Worm (Caenorhabditis elegans): Measurements from ENCODE around the gene C16C10.2.

Gene C16C10.2

DNA sequence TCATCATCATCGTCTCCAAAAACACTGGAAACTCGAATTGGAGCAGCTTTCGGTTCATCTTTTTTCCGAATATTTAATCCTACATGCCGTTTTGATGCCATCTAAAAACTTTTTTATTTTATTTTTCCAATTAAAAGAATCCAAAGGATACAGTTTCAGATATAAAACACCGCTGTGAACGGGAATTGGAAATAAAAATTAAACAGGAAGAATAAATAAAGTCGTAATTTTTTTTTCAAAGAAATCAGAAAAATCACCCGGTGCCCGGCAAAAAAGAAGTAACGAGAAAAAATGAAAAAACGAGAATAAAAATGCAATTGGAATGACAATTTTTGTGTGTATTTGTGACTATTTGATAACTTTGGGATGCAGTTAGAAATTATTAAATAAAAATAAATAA, 9.8 kb downstream of the C16C10.2 start, which contains the start of gene ccdc-55:
Gene ccdc-55 (minus strand): TSS at position 101 of the 400 bp plus-strand sequence.
- no peak for TF ChIP-seq tbx-11 (GFP tag; IDR thresholded peaks at IDR 0.05)
- no peak for TF ChIP-seq scrt-1 (GFP tag; IDR thresholded peaks at IDR 0.05)
- no peak for TF ChIP-seq hmg-4 (GFP tag; optimal IDR thresholded peaks at IDR 0.05)
- no peak for TF ChIP-seq B0310.2 (tag; optimal IDR thresholded peaks at IDR 0.05)
- TF ChIP-seq hmbx-1 (tag; optimal IDR thresholded peaks at IDR 0.05) = no peak
- no peak for TF ChIP-seq tbx-37 (GFP tag; conservative IDR thresholded peaks at IDR 0.05)
- TF ChIP-seq sea-1 (GFP tag; conservative IDR thresholded peaks at IDR 0.05) = no peak
- no peak for TF ChIP-seq hnd-1 (tag; optimal IDR thresholded peaks at IDR 0.05)
- TF ChIP-seq ets-7 (tag; optimal IDR thresholded peaks at IDR 0.05) = no peak
- no peak for TF ChIP-seq F13C5.2 (tag; optimal IDR thresholded peaks at IDR 0.05)
- no peak for TF ChIP-seq tra-4 (tag; optimal IDR thresholded peaks at IDR 0.05)
- TF ChIP-seq pes-1 (GFP tag; IDR thresholded peaks at IDR 0.05) = no peak

DNA sequence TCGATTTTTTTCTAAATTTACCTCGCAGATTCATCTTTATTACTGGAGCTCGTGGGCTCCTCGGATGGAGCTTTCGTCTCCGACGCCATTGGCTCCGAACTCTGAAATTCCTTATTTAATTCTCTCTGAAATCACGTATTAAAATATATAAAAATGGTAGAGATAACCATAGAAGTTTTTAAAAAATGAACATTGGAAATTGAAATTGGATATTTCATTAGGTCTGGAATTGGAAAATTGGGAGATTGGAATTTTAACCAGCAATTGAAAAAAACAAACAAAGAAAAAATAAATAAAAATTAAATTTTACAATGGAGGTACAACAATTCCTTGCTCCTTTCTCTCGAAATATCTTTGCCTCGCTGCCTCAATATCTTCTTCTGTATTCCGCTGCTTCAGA, 11.7 kb downstream of the C16C10.2 start, which contains the start of gene rnf-5:
Gene rnf-5 (minus strand): TSS at position 101 of the 400 bp plus-strand sequence.
- TF ChIP-seq hmbx-1 (tag; optimal IDR thresholded peaks at IDR 0.05) = no peak
- TF ChIP-seq pes-1 (GFP tag; IDR thresholded peaks at IDR 0.05) = no peak
- no peak for TF ChIP-seq B0310.2 (tag; optimal IDR thresholded peaks at IDR 0.05)
- no peak for TF ChIP-seq flt-1 (GFP tag; IDR thresholded peaks at IDR 0.05)
- no peak for TF ChIP-seq ceh-36 (tag; optimal IDR thresholded peaks at IDR 0.05)
- no peak for TF ChIP-seq hnd-1 (tag; optimal IDR thresholded peaks at IDR 0.05)
- TF ChIP-seq scrt-1 (GFP tag; IDR thresholded peaks at IDR 0.05) = no peak

DNA sequence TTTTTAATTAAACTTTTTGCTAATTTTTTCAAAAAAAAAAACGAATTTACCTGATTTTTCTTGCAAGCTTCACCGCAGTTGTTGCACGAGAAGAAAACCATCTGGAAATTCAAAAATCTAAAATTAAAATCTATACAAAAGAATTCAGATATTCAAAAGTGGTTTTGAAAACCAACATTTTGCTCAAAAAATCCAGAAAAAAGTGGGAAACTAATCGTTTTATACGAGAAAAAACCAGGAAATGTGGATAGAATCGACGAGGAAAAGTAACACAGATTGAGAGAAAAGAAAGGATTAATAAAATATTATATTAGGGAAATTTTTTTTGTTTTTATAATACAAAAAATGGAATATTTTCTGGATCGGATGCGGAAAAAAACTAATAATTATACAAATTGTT, 14.4 kb downstream of the C16C10.2 start, which contains the start of gene C16C10.8:
Gene C16C10.8 (minus strand): TSS at position 101 of the 400 bp plus-strand sequence.
- no peak for TF ChIP-seq flt-1 (GFP tag; IDR thresholded peaks at IDR 0.05)
- no peak for TF ChIP-seq hnd-1 (tag; optimal IDR thresholded peaks at IDR 0.05)
- TF ChIP-seq ceh-13 (GFP tag; optimal IDR thresholded peaks at IDR 0.05) = no peak
- no peak for TF ChIP-seq tbx-11 (GFP tag; IDR thresholded peaks at IDR 0.05)
- TF ChIP-seq ets-7 (tag; optimal IDR thresholded peaks at IDR 0.05) = no peak
- no peak for TF ChIP-seq aly-1 (tag; optimal IDR thresholded peaks at IDR 0.05)
- no peak for TF ChIP-seq pes-1 (GFP tag; IDR thresholded peaks at IDR 0.05)
- TF ChIP-seq F13C5.2 (tag; optimal IDR thresholded peaks at IDR 0.05) = no peak
- TF ChIP-seq ceh-36 (tag; optimal IDR thresholded peaks at IDR 0.05) = no peak
- no peak for TF ChIP-seq tra-4 (tag; optimal IDR thresholded peaks at IDR 0.05)
- TF ChIP-seq hmg-4 (GFP tag; optimal IDR thresholded peaks at IDR 0.05) = no peak
- TF ChIP-seq tbx-37 (GFP tag; conservative IDR thresholded peaks at IDR 0.05) = no peak
- no peak for TF ChIP-seq hmbx-1 (tag; optimal IDR thresholded peaks at IDR 0.05)
- no peak for TF ChIP-seq sea-1 (GFP tag; conservative IDR thresholded peaks at IDR 0.05)

DNA sequence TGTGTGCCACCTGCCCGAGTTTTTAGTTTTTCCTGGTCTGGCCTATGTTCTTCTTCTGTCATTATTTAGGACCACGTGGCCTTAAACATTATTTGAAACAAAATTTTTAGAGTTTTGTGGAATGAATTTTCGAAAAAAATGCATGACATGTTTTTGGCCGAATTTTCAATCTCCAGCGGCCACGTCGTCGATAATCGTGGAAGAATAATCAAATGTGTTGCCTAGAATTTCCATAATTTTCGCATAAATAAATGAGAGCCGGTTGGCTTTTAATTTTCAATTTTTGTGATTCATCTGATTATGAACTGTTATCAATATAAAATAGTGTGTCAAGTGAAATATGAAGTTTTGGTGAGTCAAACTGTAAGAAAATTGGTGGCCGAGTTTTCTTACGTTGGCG, 17.5 kb downstream of the C16C10.2 start, which contains the start of gene C01G12.16:
Gene C01G12.16 (plus strand): TSS at position 301 of the 400 bp plus-strand sequence.
- TF ChIP-seq B0310.2 (tag; optimal IDR thresholded peaks at IDR 0.05) = no peak
- no peak for TF ChIP-seq ceh-13 (GFP tag; optimal IDR thresholded peaks at IDR 0.05)
- TF ChIP-seq pes-1 (GFP tag; IDR thresholded peaks at IDR 0.05) = no peak
- no peak for TF ChIP-seq hmbx-1 (tag; optimal IDR thresholded peaks at IDR 0.05)
- TF ChIP-seq F13C5.2 (tag; optimal IDR thresholded peaks at IDR 0.05) = no peak
- TF ChIP-seq hmg-4 (GFP tag; optimal IDR thresholded peaks at IDR 0.05) = no peak
- TF ChIP-seq aly-1 (tag; optimal IDR thresholded peaks at IDR 0.05) = no peak
- TF ChIP-seq flt-1 (GFP tag; IDR thresholded peaks at IDR 0.05) = no peak
- no peak for TF ChIP-seq tbx-11 (GFP tag; IDR thresholded peaks at IDR 0.05)
- no peak for TF ChIP-seq tra-4 (tag; optimal IDR thresholded peaks at IDR 0.05)
- no peak for TF ChIP-seq sea-1 (GFP tag; conservative IDR thresholded peaks at IDR 0.05)
- no peak for TF ChIP-seq ceh-36 (tag; optimal IDR thresholded peaks at IDR 0.05)
- TF ChIP-seq scrt-1 (GFP tag; IDR thresholded peaks at IDR 0.05) = no peak
- TF ChIP-seq tbx-37 (GFP tag; conservative IDR thresholded peaks at IDR 0.05) = no peak
- TF ChIP-seq hnd-1 (tag; optimal IDR thresholded peaks at IDR 0.05) = no peak

DNA sequence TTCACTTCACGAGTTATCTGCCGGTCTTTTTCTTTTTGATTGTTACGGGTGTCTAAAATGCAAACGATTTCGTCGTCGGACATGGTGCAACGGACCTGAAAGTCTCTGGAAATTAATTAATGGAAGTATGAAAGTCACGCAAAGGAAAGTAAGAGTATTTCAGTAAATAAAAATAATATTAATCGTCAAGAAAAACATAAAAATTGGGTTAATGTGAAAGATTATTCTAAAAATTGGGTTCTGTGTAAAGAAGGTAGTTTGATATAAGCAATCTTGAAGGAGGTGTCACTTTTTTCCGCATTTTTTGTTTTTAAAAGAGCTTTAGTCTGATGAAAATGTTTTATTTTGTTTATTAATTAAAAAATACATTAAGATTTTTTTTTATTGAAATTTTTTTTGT, 21.2 kb downstream of the C16C10.2 start, which contains the start of gene C16C10.9:
Gene C16C10.9 (minus strand): TSS at position 101 of the 400 bp plus-strand sequence.
- TF ChIP-seq scrt-1 (GFP tag; IDR thresholded peaks at IDR 0.05) = no peak
- no peak for TF ChIP-seq ets-7 (tag; optimal IDR thresholded peaks at IDR 0.05)
- no peak for TF ChIP-seq aly-1 (tag; optimal IDR thresholded peaks at IDR 0.05)
- TF ChIP-seq ceh-36 (tag; optimal IDR thresholded peaks at IDR 0.05) = no peak
- no peak for TF ChIP-seq tbx-11 (GFP tag; IDR thresholded peaks at IDR 0.05)
- TF ChIP-seq pes-1 (GFP tag; IDR thresholded peaks at IDR 0.05) = no peak
- TF ChIP-seq B0310.2 (tag; optimal IDR thresholded peaks at IDR 0.05) = no peak
- TF ChIP-seq sea-1 (GFP tag; conservative IDR thresholded peaks at IDR 0.05) = no peak
- TF ChIP-seq hmbx-1 (tag; optimal IDR thresholded peaks at IDR 0.05) = no peak
- no peak for TF ChIP-seq tbx-37 (GFP tag; conservative IDR thresholded peaks at IDR 0.05)
- no peak for TF ChIP-seq hmg-4 (GFP tag; optimal IDR thresholded peaks at IDR 0.05)
- TF ChIP-seq F13C5.2 (tag; optimal IDR thresholded peaks at IDR 0.05) = no peak
- no peak for TF ChIP-seq hnd-1 (tag; optimal IDR thresholded peaks at IDR 0.05)
- no peak for TF ChIP-seq flt-1 (GFP tag; IDR thresholded peaks at IDR 0.05)
- no peak for TF ChIP-seq ama-1 (optimal IDR thresholded peaks at IDR 0.05)
- no peak for TF ChIP-seq tra-4 (tag; optimal IDR thresholded peaks at IDR 0.05)
- no peak for TF ChIP-seq ceh-13 (GFP tag; optimal IDR thresholded peaks at IDR 0.05)

DNA sequence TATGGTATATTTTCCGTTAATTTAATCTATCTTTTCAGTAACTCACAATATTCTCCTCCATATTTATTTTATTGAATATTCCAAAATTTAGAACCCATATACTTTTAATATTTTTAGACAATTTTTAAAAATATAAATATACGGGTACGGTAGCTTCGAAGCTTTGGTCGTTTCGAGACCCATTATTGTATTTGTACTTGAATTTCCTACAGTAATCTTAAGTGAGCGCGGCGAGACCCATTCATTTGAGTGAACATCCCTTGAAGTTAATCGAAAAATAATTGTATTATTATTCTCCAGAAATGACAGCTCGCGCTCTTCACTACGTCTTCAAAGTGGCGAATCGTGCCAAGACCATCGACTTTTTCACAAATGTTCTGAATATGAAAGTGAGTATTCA, 25.2 kb downstream of the C16C10.2 start, which contains the start of gene glod-4:
Gene glod-4 (plus strand): TSS at position 301 of the 400 bp plus-strand sequence.
- no peak for TF ChIP-seq ets-7 (tag; optimal IDR thresholded peaks at IDR 0.05)

DNA sequence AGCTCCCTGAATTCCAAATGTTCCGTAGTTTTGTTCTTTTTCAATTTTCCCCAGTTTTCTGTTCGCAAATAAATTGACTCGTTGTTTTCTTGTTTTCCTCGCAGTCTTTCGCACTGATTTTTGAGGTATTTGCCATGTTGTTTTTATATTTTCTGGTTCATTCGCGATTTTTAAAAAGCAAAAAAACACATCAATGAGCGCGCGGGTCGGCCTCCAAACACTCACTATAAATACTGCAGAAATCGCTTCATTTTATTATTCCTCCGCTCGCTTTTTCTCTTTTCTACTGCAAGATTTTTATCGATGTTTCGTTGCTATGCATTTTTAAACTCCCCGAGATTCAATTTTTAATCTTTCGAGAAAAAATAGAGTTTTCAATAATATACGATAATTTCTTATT, 25.6 kb downstream of the C16C10.2 start:
- no peak for TF ChIP-seq scrt-1 (GFP tag; IDR thresholded peaks at IDR 0.05)
- no peak for TF ChIP-seq ceh-36 (tag; optimal IDR thresholded peaks at IDR 0.05)
- TF ChIP-seq ceh-13 (GFP tag; optimal IDR thresholded peaks at IDR 0.05) = no peak
- TF ChIP-seq ama-1 (optimal IDR thresholded peaks at IDR 0.05) = no peak
- no peak for TF ChIP-seq hmg-4 (GFP tag; optimal IDR thresholded peaks at IDR 0.05)
- TF ChIP-seq flt-1 (GFP tag; IDR thresholded peaks at IDR 0.05) = no peak

DNA sequence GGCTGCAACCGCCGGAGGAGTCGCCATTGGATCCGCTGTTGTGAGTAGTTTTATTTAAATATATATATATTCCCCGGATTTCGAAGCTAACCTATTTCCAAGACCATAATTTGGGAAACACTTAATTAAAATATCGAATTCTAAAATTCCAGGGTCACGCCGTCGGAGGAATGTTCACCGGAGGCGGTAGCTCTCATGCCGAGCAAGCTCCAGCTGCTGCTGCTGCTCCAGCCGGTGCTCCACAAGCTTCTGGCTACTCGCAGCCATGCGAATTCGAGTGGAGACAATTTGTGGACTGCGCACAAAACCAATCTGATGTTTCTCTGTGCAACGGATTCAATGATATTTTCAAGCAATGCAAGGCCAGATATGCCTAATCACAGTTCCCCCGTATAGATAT, 26.2 kb downstream of the C16C10.2 start:
- TF ChIP-seq B0310.2 (tag; optimal IDR thresholded peaks at IDR 0.05) = no peak
- TF ChIP-seq scrt-1 (GFP tag; IDR thresholded peaks at IDR 0.05) = no peak
- TF ChIP-seq sea-1 (GFP tag; conservative IDR thresholded peaks at IDR 0.05) = no peak
- no peak for TF ChIP-seq F13C5.2 (tag; optimal IDR thresholded peaks at IDR 0.05)
- TF ChIP-seq ets-7 (tag; optimal IDR thresholded peaks at IDR 0.05) = no peak
- no peak for TF ChIP-seq tbx-37 (GFP tag; conservative IDR thresholded peaks at IDR 0.05)
- TF ChIP-seq hmbx-1 (tag; optimal IDR thresholded peaks at IDR 0.05) = no peak
- no peak for TF ChIP-seq ceh-36 (tag; optimal IDR thresholded peaks at IDR 0.05)
- TF ChIP-seq hnd-1 (tag; optimal IDR thresholded peaks at IDR 0.05) = no peak
- TF ChIP-seq ceh-13 (GFP tag; optimal IDR thresholded peaks at IDR 0.05) = no peak
